Worm (Caenorhabditis elegans) whole organism, young adult: ENCODE results near the gene egas-4.

Experiments
- B0261.1 ChIP-seq: sonication (generic microtip); optimal IDR thresholded peaks from 2 replicates; lab custom pipeline; 2016; ENCODE audit warnings: mild to moderate bottlenecking, missing genetic modification characterization, moderate library complexity, missing compliant biosample characterization
- F33H1.4 ChIP-seq: fragments of 200-800 bp; sonication (Bioruptor generic); IDR thresholded peaks from 2 replicates; pipeline ENCODE4 v1.3.6; 2022; ENCODE audit warnings: missing genetic modification reagents, missing genetic modification characterization, missing compliant biosample characterization
- F37B4.10 ChIP-seq: fragments of 200-800 bp; sonication (Bioruptor generic); IDR thresholded peaks from 2 replicates; pipeline ENCODE4 v1.3.6; 2022; ENCODE audit warnings: missing genetic modification characterization, missing compliant biosample characterization
- F39B2.1 ChIP-seq: fragments of 200-800 bp; sonication (Bioruptor generic); IDR thresholded peaks from 2 replicates; pipeline ENCODE4 v1.3.6; 2022; ENCODE audit warnings: missing genetic modification reagents, missing genetic modification characterization, missing compliant biosample characterization
- F49E8.2 ChIP-seq: sonication (generic microtip); optimal IDR thresholded peaks from 3 replicates; lab custom pipeline; 2017; ENCODE audit warnings: missing genetic modification characterization, mild to moderate bottlenecking, missing compliant biosample characterization, antibody characterized with exemption, moderate library complexity; ENCODE audit not compliant: insufficient read depth
- F55B11.4 ChIP-seq: sonication (generic microtip); optimal IDR thresholded peaks from 2 replicates; lab custom pipeline; 2016; ENCODE audit warnings: missing compliant biosample characterization, missing genetic modification characterization, borderline replicate concordance; ENCODE audit not compliant: insufficient read depth
- F57A8.1 ChIP-seq: fragments of 200-800 bp; sonication (Bioruptor generic); optimal IDR thresholded peaks from 2 replicates; lab custom pipeline; 2018; ENCODE audit warnings: mild to moderate bottlenecking, missing genetic modification characterization, moderate library complexity, missing compliant biosample characterization
- F57C9.4 ChIP-seq: sonication (generic microtip); optimal IDR thresholded peaks from 2 replicates; lab custom pipeline; 2017; ENCODE audit warnings: mild to moderate bottlenecking, missing genetic modification characterization, missing compliant biosample characterization
- K12H6.12 ChIP-seq: fragments of 200-800 bp; sonication (Bioruptor generic); optimal IDR thresholded peaks from 2 replicates; lab custom pipeline; 2018; ENCODE audit warnings: mild to moderate bottlenecking, missing genetic modification characterization, missing compliant biosample characterization
- Y67H2A.10 ChIP-seq: fragments of 200-800 bp; sonication (Bioruptor generic); conservative IDR thresholded peaks from 2 replicates; pipeline ENCODE4 v1.3.6; 2022; ENCODE audit warnings: missing genetic modification reagents, missing genetic modification characterization, missing compliant biosample characterization
- ZK185.1 ChIP-seq: sonication (generic microtip); optimal IDR thresholded peaks from 2 replicates; lab custom pipeline; 2016; ENCODE audit warnings: mild to moderate bottlenecking, missing genetic modification characterization, missing compliant biosample characterization; ENCODE audit not compliant: poor library complexity, severe bottlenecking
- aptf-3 ChIP-seq: fragments of 200-800 bp; sonication (Bioruptor generic); IDR thresholded peaks from 2 replicates; pipeline ENCODE4 v1.3.6; 2022; ENCODE audit warnings: missing genetic modification characterization, missing compliant biosample characterization
- atf-7 ChIP-seq: sonication (generic microtip); optimal IDR thresholded peaks from 2 replicates; lab custom pipeline; 2017; ENCODE audit warnings: mild to moderate bottlenecking, missing genetic modification characterization, missing compliant biosample characterization
- attf-3 ChIP-seq: fragments of 200-800 bp; sonication (Bioruptor generic); conservative IDR thresholded peaks from 2 replicates; pipeline ENCODE4 v1.3.6; 2022; ENCODE audit warnings: missing genetic modification reagents, missing genetic modification characterization, missing compliant biosample characterization
- ccch-3 ChIP-seq: fragments of 200-800 bp; sonication (Bioruptor generic); optimal IDR thresholded peaks from 2 replicates; lab custom pipeline; 2018; ENCODE audit warnings: mild to moderate bottlenecking, missing genetic modification characterization, missing compliant biosample characterization
- cebp-1 ChIP-seq, 2 experiments: fragments of 200-800 bp in 1 of 2; sonication (Bioruptor generic) in 1 of 2; sonication (generic microtip) in 1 of 2; IDR thresholded peaks in 1 of 2; optimal IDR thresholded peaks in 1 of 2; 2 replicates each; pipeline versions ENCODE4 v1.3.6 to Lab custom; 2017 to 2022; ENCODE audit warnings: missing compliant biosample characterization in 2 of 2, missing genetic modification characterization in 2 of 2, mild to moderate bottlenecking in 1 of 2, missing genetic modification reagents in 1 of 2, moderate library complexity in 1 of 2
- cebp-2 ChIP-seq: fragments of 200-800 bp; sonication (Bioruptor generic); IDR thresholded peaks from 2 replicates; pipeline ENCODE4 v1.3.6; 2022; ENCODE audit warnings: missing genetic modification characterization, missing compliant biosample characterization
- ceh-79 ChIP-seq: sonication (generic microtip); optimal IDR thresholded peaks from 2 replicates; lab custom pipeline; 2017; ENCODE audit warnings: mild to moderate bottlenecking, missing genetic modification characterization, missing compliant biosample characterization
- chd-7 ChIP-seq: sonication (generic microtip); optimal IDR thresholded peaks from 2 replicates; lab custom pipeline; 2016; ENCODE audit warnings: mild to moderate bottlenecking, missing genetic modification characterization, moderate library complexity, missing compliant biosample characterization
- dpl-1 ChIP-seq: fragments of 150-350 bp; optimal IDR thresholded peaks from 2 replicates; lab custom pipeline; 2014; ENCODE audit warnings: missing biosample characterization, missing genetic modification reagents, missing genetic modification characterization
- efl-1 ChIP-seq: fragments of 150-350 bp; optimal IDR thresholded peaks from 2 replicates; lab custom pipeline; 2014; ENCODE audit warnings: missing biosample characterization, missing genetic modification reagents, missing genetic modification characterization
- egrh-3 ChIP-seq: fragments of 200-800 bp; sonication (Bioruptor generic); IDR thresholded peaks from 2 replicates; pipeline ENCODE4 v1.3.6; 2022; ENCODE audit warnings: missing genetic modification reagents, missing genetic modification characterization, missing compliant biosample characterization
- him-1 ChIP-seq: sonication (generic microtip); optimal IDR thresholded peaks from 2 replicates; lab custom pipeline; 2016; ENCODE audit warnings: missing genotype, missing genetic modification reagents, missing genetic modification characterization, missing compliant biosample characterization
- hlh-26 ChIP-seq: fragments of 200-800 bp; sonication (Bioruptor generic); conservative IDR thresholded peaks from 2 replicates; pipeline ENCODE4 v1.3.6; 2022; ENCODE audit warnings: missing genetic modification reagents, missing genetic modification characterization, missing compliant biosample characterization
- hmg-1.2 ChIP-seq: fragments of 200-800 bp; sonication (Bioruptor generic); IDR thresholded peaks from 2 replicates; pipeline ENCODE4 v1.3.6; 2022; ENCODE audit warnings: missing genetic modification reagents, missing genetic modification characterization, missing compliant biosample characterization
- hsf-1 ChIP-seq: fragments of 200-800 bp; sonication (Bioruptor generic); IDR thresholded peaks from 2 replicates; pipeline ENCODE4 v1.3.6; 2022; ENCODE audit warnings: missing genetic modification reagents, missing genetic modification characterization, missing compliant biosample characterization
- lag-1 ChIP-seq: fragments of 200-800 bp; sonication (Bioruptor generic); IDR thresholded peaks from 2 replicates; pipeline ENCODE4 v1.3.6; 2022; ENCODE audit warnings: missing genetic modification reagents, missing genetic modification characterization, missing compliant biosample characterization
- let-607 ChIP-seq, 2 experiments: fragments of 200-800 bp in 1 of 2; sonication (Bioruptor generic) in 1 of 2; sonication (generic microtip) in 1 of 2; optimal IDR thresholded peaks; 2 replicates each; lab custom pipeline; 2016 to 2018; ENCODE audit warnings: mild to moderate bottlenecking in 2 of 2, missing compliant biosample characterization in 2 of 2, missing genetic modification characterization in 2 of 2, moderate library complexity in 2 of 2, missing genotype in 1 of 2
- lin-54 ChIP-seq: fragments of 200-800 bp; sonication (Bioruptor generic); optimal IDR thresholded peaks from 2 replicates; lab custom pipeline; 2018; ENCODE audit warnings: mild to moderate bottlenecking, missing genetic modification characterization, missing compliant biosample characterization
- lsl-1 ChIP-seq: fragments of 200-800 bp; sonication (Bioruptor generic); optimal IDR thresholded peaks from 2 replicates; lab custom pipeline; 2018; ENCODE audit warnings: mild to moderate bottlenecking, missing genetic modification characterization, moderate library complexity, missing compliant biosample characterization
- madf-6 ChIP-seq: fragments of 200-800 bp; sonication (Bioruptor generic); IDR thresholded peaks from 2 replicates; pipeline ENCODE4 v1.3.6; 2022; ENCODE audit warnings: missing genetic modification reagents, missing genetic modification characterization, missing compliant biosample characterization
- nfya-1 ChIP-seq: sonication (generic microtip); optimal IDR thresholded peaks from 2 replicates; lab custom pipeline; 2017; ENCODE audit warnings: antibody characterized with exemption, missing compliant biosample characterization, missing genetic modification characterization, borderline replicate concordance; ENCODE audit not compliant: insufficient read depth
- nfya-2 ChIP-seq: fragments of 200-800 bp; sonication (Bioruptor generic); IDR thresholded peaks from 2 replicates; pipeline ENCODE4 v1.3.6; 2022; ENCODE audit warnings: missing genetic modification reagents, missing genetic modification characterization, missing compliant biosample characterization
- nfyb-1 ChIP-seq: fragments of 200-800 bp; sonication (Bioruptor generic); IDR thresholded peaks from 2 replicates; pipeline ENCODE4 v1.3.6; 2022; ENCODE audit warnings: missing genetic modification reagents, missing genetic modification characterization, missing compliant biosample characterization
- sea-2 ChIP-seq: fragments of 200-800 bp; sonication (Bioruptor generic); IDR thresholded peaks from 2 replicates; pipeline ENCODE4 v1.3.6; 2022; ENCODE audit warnings: missing genetic modification characterization, missing compliant biosample characterization
- snpc-1.3 ChIP-seq: sonication (generic microtip); optimal IDR thresholded peaks from 2 replicates; lab custom pipeline; 2017; ENCODE audit warnings: missing genetic modification characterization, mild to moderate bottlenecking, missing compliant biosample characterization, antibody characterized with exemption, moderate library complexity, missing genotype, missing genetic modification reagents; ENCODE audit not compliant: insufficient read depth
- snpc-3.4 ChIP-seq: sonication (generic microtip); optimal IDR thresholded peaks from 2 replicates; lab custom pipeline; 2017; ENCODE audit warnings: missing genetic modification characterization, mild to moderate bottlenecking, missing compliant biosample characterization, antibody characterized with exemption, moderate library complexity, missing genotype, missing genetic modification reagents
- snpc-4 ChIP-seq, 5 experiments: fragments of 150-350 bp in 1 of 5; sonication (generic microtip) in 4 of 5; optimal IDR thresholded peaks; 2 replicates each; lab custom pipeline; 2014 to 2018; ENCODE audit warnings: missing genetic modification characterization in 5 of 5, missing biosample characterization in 3 of 5, antibody characterized with exemption in 2 of 5, mild to moderate bottlenecking in 2 of 5, missing compliant biosample characterization in 2 of 5, missing genotype in 2 of 5, moderate library complexity in 2 of 5, missing genetic modification reagents in 1 of 5
- somi-1 ChIP-seq: fragments of 200-800 bp; sonication (Bioruptor generic); optimal IDR thresholded peaks from 2 replicates; lab custom pipeline; 2018; ENCODE audit warnings: mild to moderate bottlenecking, missing genetic modification characterization, missing compliant biosample characterization
- unc-62 ChIP-seq: fragments of 150-350 bp; optimal IDR thresholded peaks from 2 replicates; lab custom pipeline; 2014; ENCODE audit warnings: missing biosample characterization, missing genetic modification reagents, missing genetic modification characterization
- xnd-1 ChIP-seq: sonication (generic microtip); optimal IDR thresholded peaks from 2 replicates; lab custom pipeline; 2016; ENCODE audit warnings: missing genotype, missing genetic modification reagents, missing genetic modification characterization, missing compliant biosample characterization
- zim-3 ChIP-seq: sonication (generic microtip); optimal IDR thresholded peaks from 2 replicates; lab custom pipeline; 2017; ENCODE audit warnings: mild to moderate bottlenecking, missing genetic modification characterization, moderate library complexity, missing compliant biosample characterization
- ztf-18 ChIP-seq: sonication (generic microtip); optimal IDR thresholded peaks from 2 replicates; lab custom pipeline; 2016; ENCODE audit warnings: missing genotype, mild to moderate bottlenecking, missing genetic modification characterization, missing compliant biosample characterization
- ztf-28 ChIP-seq: fragments of 200-800 bp; sonication (Bioruptor generic); IDR thresholded peaks from 2 replicates; pipeline ENCODE4 v1.3.6; 2022; ENCODE audit warnings: missing genetic modification reagents, missing genetic modification characterization, missing compliant biosample characterization

Gene egas-4

DNA sequence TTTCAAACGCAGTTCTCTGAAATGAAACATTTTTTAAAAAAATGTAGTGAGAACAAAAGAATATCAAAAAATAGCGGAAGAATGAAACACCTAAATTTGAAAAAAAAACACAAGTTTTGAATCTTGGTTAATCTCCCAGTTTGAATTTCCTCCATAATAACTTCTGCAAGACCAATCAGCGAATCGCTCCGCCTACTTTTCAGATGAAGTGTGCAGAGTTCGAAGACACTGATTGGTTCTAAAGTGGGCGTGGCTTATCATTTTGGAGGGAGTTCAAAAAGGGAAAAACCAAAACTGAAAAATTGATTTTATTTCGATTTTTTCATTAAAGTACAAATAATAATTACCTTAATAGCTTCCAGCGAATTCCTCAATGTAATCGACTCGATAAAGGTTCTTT lies 13.2 kb upstream of the egas-4 start:
- TF ChIP-seq snpc-3.4 (tag; lab: Kevin White, UChicago) (peak; percentile 14), dpl-1 (GFP tag; lab: Kevin White, UChicago) (no peak), nfya-2 (GFP tag; lab: Robert Waterston, UW) (0 out of 2 replicates have a peak, but pooled peaks have one; percentile 80), nfyb-1 (peak; percentile 97), zim-3 (tag; lab: Kevin White, UChicago) (no peak), efl-1 (GFP tag; lab: Kevin White, UChicago) (peak; percentile 18), snpc-1.3 (tag; lab: Kevin White, UChicago) (peak; percentile 4)

DNA sequence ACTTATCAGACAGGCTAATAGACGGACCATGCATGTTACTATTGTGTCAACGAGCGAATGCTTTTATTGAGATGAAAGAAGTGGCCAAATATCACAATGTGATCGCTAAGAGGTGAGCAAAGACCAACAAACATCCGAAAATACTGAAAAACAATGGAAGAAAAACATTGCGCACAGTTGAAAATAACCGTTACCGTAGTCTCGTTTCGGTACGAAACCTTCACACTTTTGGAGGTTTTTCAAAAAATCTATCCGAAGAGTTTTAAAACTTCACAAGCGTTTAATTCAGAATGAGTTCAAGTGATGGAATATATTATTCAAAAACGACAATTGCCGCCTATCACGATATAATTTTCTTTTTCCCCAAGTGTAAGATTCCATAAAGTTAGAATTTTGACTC lies 11.2 kb upstream of the egas-4 start:
- TF ChIP-seq dpl-1 (GFP tag; lab: Kevin White, UChicago) (peak; percentile 40), lag-1 (GFP tag; lab: Robert Waterston, UW) (no peak), ztf-18 (tag; lab: Kevin White, UChicago) (no peak), ztf-28 (GFP tag; lab: Robert Waterston, UW) (no peak), aptf-3 (GFP tag; lab: Robert Waterston, UW) (no peak), efl-1 (GFP tag; lab: Kevin White, UChicago) (peak; percentile 51), somi-1 (GFP tag; lab: Kevin White, UChicago) (no peak), cebp-2 (GFP tag; lab: Robert Waterston, UW) (no peak), hmg-1.2 (no peak), ZK185.1 (tag; lab: Kevin White, UChicago) (no peak), B0261.1 (tag; lab: Kevin White, UChicago) (no peak), unc-62 (GFP tag; lab: Kevin White, UChicago) (no peak), him-1 (tag; lab: Kevin White, UChicago) (peak; percentile 16), Y67H2A.10 (no peak), F49E8.2 (tag; lab: Kevin White, UChicago) (no peak), hsf-1 (no peak), snpc-4 (GFP tag; optimal IDR thresholded peaks at IDR 0.05; lab: Kevin White, UChicago) (no peak), snpc-4 (tag; optimal IDR thresholded peaks at IDR 0.05; lab: Kevin White, UChicago) (no peak), K12H6.12 (tag; lab: Kevin White, UChicago) (no peak), ceh-79 (tag; lab: Kevin White, UChicago) (no peak), madf-6 (GFP tag; lab: Robert Waterston, UW) (peak; percentile 54; the same call in 1 of the 2 replicates), F37B4.10 (GFP tag; lab: Robert Waterston, UW) (no peak), atf-7 (no peak), F55B11.4 (tag; lab: Kevin White, UChicago) (no peak), chd-7 (tag; lab: Kevin White, UChicago) (no peak), nfya-1 (tag; lab: Kevin White, UChicago) (no peak), sea-2 (no peak), let-607 (tag; optimal IDR thresholded peaks at IDR 0.05; lab: Kevin White, UChicago) (no peak), ccch-3 (no peak), lsl-1 (peak; percentile 79), egrh-3 (GFP tag; lab: Robert Waterston, UW) (no peak), attf-3 (GFP tag; lab: Robert Waterston, UW) (peak; percentile 35; the same call in 1 of the 2 replicates), F57C9.4 (no peak), lin-54 (GFP tag; lab: Kevin White, UChicago) (peak; percentile 53), F57A8.1 (GFP tag; lab: Kevin White, UChicago) (no peak), xnd-1 (tag; lab: Kevin White, UChicago) (peak; percentile 6), cebp-1 (GFP tag; IDR thresholded peaks at IDR 0.05; lab: Robert Waterston, UW) (no peak), cebp-1 (tag; optimal IDR thresholded peaks at IDR 0.05; lab: Kevin White, UChicago) (no peak), hlh-26 (GFP tag; lab: Robert Waterston, UW) (no peak), F33H1.4 (GFP tag; lab: Robert Waterston, UW) (peak; percentile 80), F39B2.1 (GFP tag; lab: Robert Waterston, UW) (no peak)
- TF ChIP-seq, all 124 proteins: peak for 9
